Fruit fly (Drosophila melanogaster): Measurements from ENCODE around the gene CG13032.
A peak's percentile ranks its signal among the peaks of the same experiment; 100 is the strongest.

The CG13032 gene

DNA sequence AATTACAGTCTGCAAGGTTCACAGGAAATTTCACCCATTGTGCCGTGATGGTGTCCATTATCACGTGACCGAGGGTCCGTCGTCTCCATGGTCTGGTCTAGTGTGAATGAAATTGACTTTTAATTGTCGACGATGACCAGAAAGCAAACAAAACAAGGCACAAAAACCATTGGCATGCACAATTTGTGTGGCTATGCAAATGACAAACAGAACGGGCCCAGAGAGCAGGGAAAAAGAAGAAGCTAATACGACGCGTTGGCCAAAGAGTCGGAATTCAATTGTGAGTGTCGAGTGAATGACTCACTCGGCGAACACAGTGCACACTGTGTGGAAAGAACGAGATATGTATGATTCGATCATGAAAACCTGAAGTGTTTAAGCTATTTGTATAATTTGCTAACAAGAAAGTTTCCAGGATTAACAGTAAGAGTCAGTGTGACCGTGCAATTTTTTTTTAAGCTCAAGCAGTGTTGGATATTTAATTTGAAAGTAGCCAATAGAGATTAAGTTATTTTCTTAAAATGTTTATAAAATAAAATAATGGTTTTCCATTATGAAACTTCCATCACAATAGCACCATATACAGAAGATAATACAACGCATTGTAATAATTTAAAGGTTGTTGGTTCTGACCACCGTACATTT is 38.1 kb upstream of the CG13032 start (continued):
- TF ChIP-seq CG15336 (GFP tag; IDR thresholded peaks at IDR 0.05) = no peak
- peak; percentile 13 for TF ChIP-seq CG10631 (GFP tag; optimal IDR thresholded peaks at IDR 0.05)
- no peak for TF ChIP-seq vri (GFP tag; optimal IDR thresholded peaks at IDR 0.05)
- peak; percentile 24; the same call in 1 of the 3 replicates for TF ChIP-seq CG6163 (GFP tag; IDR thresholded peaks at IDR 0.05)
- TF ChIP-seq fd85E (GFP tag; optimal IDR thresholded peaks at IDR 0.05) = no peak
- TF ChIP-seq CG6808 (GFP tag; optimal IDR thresholded peaks at IDR 0.05) = no peak

DNA sequence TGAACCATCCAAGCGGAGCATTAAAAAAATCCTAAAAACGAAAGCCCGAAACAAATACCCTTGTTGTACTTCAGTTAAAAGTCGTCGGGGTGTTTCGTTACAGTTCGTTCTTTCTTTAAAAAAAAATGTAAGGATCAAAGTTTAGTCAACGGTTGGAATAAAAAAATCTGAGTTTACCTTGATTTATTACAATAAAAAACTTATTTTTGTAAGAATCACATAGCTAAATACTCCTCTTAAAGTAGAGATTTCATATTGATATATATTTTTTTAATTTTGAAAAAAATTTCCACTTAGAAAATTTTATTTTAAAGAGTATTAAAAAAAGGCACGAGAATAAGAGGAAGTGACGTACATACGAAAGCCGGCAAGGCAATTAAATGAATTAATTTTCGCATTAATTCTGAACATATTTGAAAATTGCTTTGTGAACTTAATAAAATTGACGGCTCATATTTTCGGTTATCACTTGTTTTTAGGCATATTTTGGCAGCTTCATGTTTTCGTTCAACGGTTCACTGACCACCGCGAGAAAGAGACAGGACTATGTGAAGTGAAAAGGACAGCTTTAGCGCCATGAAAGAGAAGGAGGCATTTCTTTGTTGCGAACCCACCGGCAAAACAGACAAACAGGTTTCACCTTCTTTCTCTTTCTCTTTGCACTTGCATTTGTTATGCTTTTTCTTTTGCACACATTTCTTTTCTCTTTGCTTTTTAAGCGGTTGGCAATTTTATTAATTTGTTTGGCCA is 35.0 kb upstream of the CG13032 start:
- TF ChIP-seq esn (GFP tag; optimal IDR thresholded peaks at IDR 0.05) = peak; percentile 71
- TF ChIP-seq dsx (GFP tag; optimal IDR thresholded peaks at IDR 0.05; ENCODE audit: poor library complexity, severe bottlenecking) = peak; percentile 53
- TF ChIP-seq CG3032 (tag; optimal IDR thresholded peaks at IDR 0.05) = peak; percentile 18
- no peak for TF ChIP-seq CG1621 (tag; optimal IDR thresholded peaks at IDR 0.05)
- peak; percentile 39 for TF ChIP-seq CG34406 (GFP tag; optimal IDR thresholded peaks at IDR 0.05)
- TF ChIP-seq Sox14 (GFP tag; optimal IDR thresholded peaks at IDR 0.05) = peak; percentile 80
- TF ChIP-seq Lpt (GFP tag; optimal IDR thresholded peaks at IDR 0.05) = no peak
- peak; percentile 7 for TF ChIP-seq acj6 (GFP tag; optimal IDR thresholded peaks at IDR 0.05)
- TF ChIP-seq fkh (GFP tag; optimal IDR thresholded peaks at IDR 0.05) = no peak
- peak; percentile 44 for TF ChIP-seq Blimp-1 (GFP tag; optimal IDR thresholded peaks at IDR 0.05)
- TF ChIP-seq Met (GFP tag; optimal IDR thresholded peaks at IDR 0.05) = peak; percentile 61
- TF ChIP-seq CG8319 (GFP tag; optimal IDR thresholded peaks at IDR 0.05) = no peak
- no peak for TF ChIP-seq CG9139 (GFP tag; optimal IDR thresholded peaks at IDR 0.05)
- peak; percentile 78 for TF ChIP-seq svp (GFP tag)
- TF ChIP-seq cyc (GFP tag; optimal IDR thresholded peaks at IDR 0.05) = peak; percentile 12
- TF ChIP-seq OdsH (GFP tag; optimal IDR thresholded peaks at IDR 0.05) = peak; percentile 4
- TF ChIP-seq Sox102F (GFP tag; optimal IDR thresholded peaks at IDR 0.05) = peak; percentile 55
- peak; percentile 31 for TF ChIP-seq achi (GFP tag; optimal IDR thresholded peaks at IDR 0.05)
- peak; percentile 40 for TF ChIP-seq Smox (GFP tag; optimal IDR thresholded peaks at IDR 0.05)
- TF ChIP-seq CG10631 (GFP tag; optimal IDR thresholded peaks at IDR 0.05) = peak; percentile 19
- peak; percentile 28 for TF ChIP-seq CG6276 (GFP tag; optimal IDR thresholded peaks at IDR 0.05)
- TF ChIP-seq CG3919 (GFP tag; optimal IDR thresholded peaks at IDR 0.05) = peak; percentile 24
- peak; percentile 14 for TF ChIP-seq pdm3 (GFP tag; optimal IDR thresholded peaks at IDR 0.05)
- TF ChIP-seq lz (GFP tag; optimal IDR thresholded peaks at IDR 0.05) = peak; percentile 23
- TF ChIP-seq CG32006 (GFP tag; optimal IDR thresholded peaks at IDR 0.05) = peak; percentile 35
- TF ChIP-seq net (GFP tag; optimal IDR thresholded peaks at IDR 0.05) = no peak
- no peak for TF ChIP-seq spab (GFP tag; optimal IDR thresholded peaks at IDR 0.05)
- peak; percentile 19 for TF ChIP-seq CG8632 (GFP tag; optimal IDR thresholded peaks at IDR 0.05)
- peak; percentile 5 for TF ChIP-seq CG6792 (GFP tag; optimal IDR thresholded peaks at IDR 0.05)
- peak; percentile 51 for TF ChIP-seq CG31627 (GFP tag; optimal IDR thresholded peaks at IDR 0.05)
- peak; percentile 42 for TF ChIP-seq Hr39 (GFP tag; optimal IDR thresholded peaks at IDR 0.05)
- TF ChIP-seq CG6854 (GFP tag; optimal IDR thresholded peaks at IDR 0.05) = peak; percentile 31
- peak; percentile 45 for TF ChIP-seq topi (GFP tag; optimal IDR thresholded peaks at IDR 0.05)
- TF ChIP-seq eg (GFP tag; IDR thresholded peaks at IDR 0.05) = peak; percentile 24; the same call in 1 of the 3 replicates
- TF ChIP-seq CG6163 (GFP tag; IDR thresholded peaks at IDR 0.05) = 0 out of 3 replicates have a peak, but pooled peaks have one; percentile 3
- TF ChIP-seq CG16779 (tag; optimal IDR thresholded peaks at IDR 0.05) = no peak
- peak; percentile 8 for TF ChIP-seq Ets96B (tag; optimal IDR thresholded peaks at IDR 0.05)
- TF ChIP-seq fd59A (GFP tag; optimal IDR thresholded peaks at IDR 0.05) = no peak
- TF ChIP-seq Hr4 (GFP tag; optimal IDR thresholded peaks at IDR 0.05) = peak; percentile 31
- peak; percentile 69 for TF ChIP-seq Eip78C (GFP tag)
